Fruit fly (Drosophila melanogaster) whole organism, embryonic: ENCODE results near the gene Ak3.

ENCODE experiments used
- CG10565 ChIP-seq: fragments of 200-800 bp; sonication (Bioruptor generic); optimal IDR thresholded peaks from 3 replicates; lab custom pipeline; 2016; ENCODE audit warnings: missing biosample characterization, mild to moderate bottlenecking, missing genetic modification characterization
- CG10959 ChIP-seq: fragments of 200-800 bp; sonication (Bioruptor generic); IDR thresholded peaks from 2 replicates; pipeline ENCODE4 v1.3.6; 2022; ENCODE audit warnings: missing biosample characterization, missing genetic modification characterization
- CG11504 ChIP-seq: fragments of 200-800 bp; sonication (Bioruptor generic); optimal IDR thresholded peaks from 3 replicates; lab custom pipeline; 2019; ENCODE audit warnings: missing biosample characterization, mild to moderate bottlenecking, missing genetic modification characterization, moderate library complexity
- CG11696 ChIP-seq: fragments of 200-800 bp; sonication (Bioruptor generic); IDR thresholded peaks from 2 replicates; pipeline ENCODE4 v1.3.6; 2022; ENCODE audit warnings: missing biosample characterization, missing genetic modification characterization
- CG1233 ChIP-seq: fragments of 200-800 bp; sonication (Bioruptor generic); optimal IDR thresholded peaks from 4 replicates; lab custom pipeline; 2018; ENCODE audit warnings: missing biosample characterization, mild to moderate bottlenecking, missing genetic modification characterization
- CG12391 ChIP-seq: fragments of 200-800 bp; sonication (Bioruptor generic); optimal IDR thresholded peaks from 3 replicates; lab custom pipeline; 2018; ENCODE audit warnings: missing biosample characterization, mild to moderate bottlenecking, missing genetic modification characterization, moderate library complexity
- CG14014 ChIP-seq: fragments of 200-800 bp; sonication (Bioruptor generic); IDR thresholded peaks from 2 replicates; pipeline ENCODE4 v1.3.6; 2022; ENCODE audit warnings: missing biosample characterization, missing genetic modification characterization
- CG1602 ChIP-seq: fragments of 200-800 bp; sonication (Bioruptor generic); optimal IDR thresholded peaks from 3 replicates; lab custom pipeline; 2016; ENCODE audit warnings: missing biosample characterization, missing genetic modification characterization
- CG17359 ChIP-seq: fragments of 200-800 bp; sonication (Bioruptor generic); optimal IDR thresholded peaks from 3 replicates; lab custom pipeline; 2018; ENCODE audit warnings: missing biosample characterization, mild to moderate bottlenecking, missing genetic modification characterization, moderate library complexity
- CG1832 ChIP-seq: fragments of 200-800 bp; sonication (Bioruptor generic); optimal IDR thresholded peaks from 2 replicates; lab custom pipeline; 2017; ENCODE audit warnings: missing biosample characterization, mild to moderate bottlenecking, missing genetic modification characterization, inconsistent platforms
- CG18619 ChIP-seq: fragments of 200-800 bp; sonication (Bioruptor generic); optimal IDR thresholded peaks from 3 replicates; lab custom pipeline; 2017; ENCODE audit warnings: missing biosample characterization, mild to moderate bottlenecking, missing genetic modification characterization
- CG2678 ChIP-seq: fragments of 200-800 bp; sonication (Bioruptor generic); optimal IDR thresholded peaks from 3 replicates; lab custom pipeline; 2019; ENCODE audit warnings: missing biosample characterization, mild to moderate bottlenecking, missing genetic modification characterization, moderate library complexity
- CG4820 ChIP-seq: fragments of 200-800 bp; sonication (Bioruptor generic); optimal IDR thresholded peaks from 3 replicates; lab custom pipeline; 2016; ENCODE audit warnings: missing biosample characterization, missing genetic modification characterization
- CG7357 ChIP-seq: fragments of 200-800 bp; sonication (Bioruptor generic); IDR thresholded peaks from 3 replicates; pipeline ENCODE4 v1.3.6; 2022; ENCODE audit warnings: missing biosample characterization, missing genetic modification characterization
- CG9727 ChIP-seq: fragments of 200-800 bp; sonication (Bioruptor generic); optimal IDR thresholded peaks from 3 replicates; lab custom pipeline; 2017; ENCODE audit warnings: missing biosample characterization, mild to moderate bottlenecking, missing genetic modification characterization
- CG9876 ChIP-seq: fragments of 200-800 bp; sonication (Bioruptor generic); optimal IDR thresholded peaks from 2 replicates; lab custom pipeline; 2016; ENCODE audit warnings: missing biosample characterization, missing genetic modification characterization
- D ChIP-seq, 2 experiments: fragments of 200-800 bp in 1 of 2; fragments of >200 bp in 1 of 2; sonication (Bioruptor generic) in 1 of 2; optimal IDR thresholded peaks; 2 replicates in 1 of 2; 3 replicates in 1 of 2; lab custom pipeline; 2017; ENCODE audit warnings: mild to moderate bottlenecking in 1 of 2, missing biosample characterization in 1 of 2, missing genetic modification characterization in 1 of 2, missing genetic modification reagents in 1 of 2
- Dek ChIP-seq: fragments of 200-800 bp; sonication (Bioruptor generic); optimal IDR thresholded peaks from 3 replicates; lab custom pipeline; 2019; ENCODE audit warnings: missing biosample characterization, mild to moderate bottlenecking, missing genetic modification characterization, moderate library complexity
- Dll ChIP-seq: fragments of 200-800 bp; sonication (Bioruptor generic); IDR thresholded peaks from 4 replicates; pipeline ENCODE4 v1.3.6; 2022; ENCODE audit warnings: missing biosample characterization, missing genetic modification characterization; ENCODE audit not compliant: partially characterized antibody
- Gsc ChIP-seq: fragments of 200-800 bp; sonication (Bioruptor generic); IDR thresholded peaks from 2 replicates; pipeline ENCODE4 v1.3.6; 2022; ENCODE audit warnings: missing biosample characterization, missing genetic modification characterization
- H15 ChIP-seq: fragments of 200-800 bp; sonication (Bioruptor generic); IDR thresholded peaks from 3 replicates; pipeline ENCODE4 v1.3.6; 2022; ENCODE audit warnings: missing biosample characterization, missing genetic modification characterization
- HLH4C ChIP-seq: fragments of 200-800 bp; sonication (Bioruptor generic); IDR thresholded peaks from 3 replicates; pipeline ENCODE4 v1.3.6; 2022; ENCODE audit warnings: missing biosample characterization, missing genetic modification characterization; ENCODE audit not compliant: partially characterized antibody
- Hr39 ChIP-seq: fragments of >200 bp; optimal IDR thresholded peaks from 2 replicates; lab custom pipeline; 2017
- MESR4 ChIP-seq: fragments of 200-800 bp; sonication (Bioruptor generic); optimal IDR thresholded peaks from 2 replicates; lab custom pipeline; 2018; ENCODE audit warnings: missing biosample characterization, mild to moderate bottlenecking, missing genetic modification characterization, moderate library complexity
- Ptx1 ChIP-seq: fragments of 200-800 bp; sonication (Bioruptor generic); IDR thresholded peaks from 2 replicates; pipeline ENCODE4 v1.3.6; 2022; ENCODE audit warnings: missing biosample characterization, missing genetic modification characterization
- Spps ChIP-seq: fragments of 200-800 bp; sonication (Bioruptor generic); optimal IDR thresholded peaks from 2 replicates; lab custom pipeline; 2018; ENCODE audit warnings: missing biosample characterization, mild to moderate bottlenecking, missing genetic modification characterization
- Sry-β ChIP-seq: fragments of 200-800 bp; sonication (Bioruptor generic); optimal IDR thresholded peaks from 2 replicates; lab custom pipeline; 2018; ENCODE audit warnings: missing biosample characterization, mild to moderate bottlenecking, missing genetic modification characterization, moderate library complexity
- Vsx1 ChIP-seq: fragments of 200-800 bp; sonication (Bioruptor generic); optimal IDR thresholded peaks from 2 replicates; lab custom pipeline; 2017; ENCODE audit warnings: missing biosample characterization, mild to moderate bottlenecking, missing genetic modification characterization, missing genetic modification reagents
- ato ChIP-seq: fragments of 200-800 bp; sonication (Bioruptor generic); IDR thresholded peaks from 2 replicates; pipeline ENCODE4 v1.3.6; 2022; ENCODE audit warnings: missing biosample characterization, missing genetic modification characterization; ENCODE audit not compliant: partially characterized antibody
- az2 ChIP-seq: fragments of 200-800 bp; sonication (Bioruptor generic); optimal IDR thresholded peaks from 3 replicates; lab custom pipeline; 2016; ENCODE audit warnings: missing biosample characterization, missing genetic modification characterization
- bsh ChIP-seq, 2 experiments: fragments of 200-800 bp; sonication (Bioruptor generic); optimal IDR thresholded peaks; 2 replicates each; lab custom pipeline; 2017 to 2018; ENCODE audit warnings: mild to moderate bottlenecking in 2 of 2, missing biosample characterization in 2 of 2, missing genetic modification characterization in 2 of 2, moderate library complexity in 1 of 2
- cas ChIP-seq: fragments of 200-800 bp; sonication (Bioruptor generic); IDR thresholded peaks from 2 replicates; pipeline ENCODE4 v1.3.6; 2022; ENCODE audit warnings: missing biosample characterization, missing genetic modification characterization
- caup ChIP-seq: fragments of 200-800 bp; sonication (Bioruptor generic); optimal IDR thresholded peaks from 3 replicates; lab custom pipeline; 2017; ENCODE audit warnings: missing biosample characterization, mild to moderate bottlenecking, missing genetic modification characterization, moderate library complexity; ENCODE audit not compliant: severe bottlenecking
- chinmo ChIP-seq: fragments of 200-800 bp; sonication (Bioruptor generic); IDR thresholded peaks from 4 replicates; pipeline ENCODE4 v1.3.6; 2022; ENCODE audit warnings: missing biosample characterization, missing genetic modification characterization; ENCODE audit not compliant: partially characterized antibody
- crc ChIP-seq: fragments of 200-800 bp; sonication (Bioruptor generic); optimal IDR thresholded peaks from 2 replicates; lab custom pipeline; 2016; ENCODE audit warnings: missing biosample characterization, missing genetic modification characterization
- disco-r ChIP-seq: fragments of 200-800 bp; sonication (Bioruptor generic); optimal IDR thresholded peaks from 2 replicates; lab custom pipeline; 2016; ENCODE audit warnings: missing biosample characterization, missing genetic modification characterization
- fd3F ChIP-seq: fragments of 200-800 bp; sonication (Bioruptor generic); optimal IDR thresholded peaks from 2 replicates; lab custom pipeline; 2018; ENCODE audit warnings: missing biosample characterization, mild to moderate bottlenecking, missing genetic modification characterization, moderate library complexity
- fd96Cb ChIP-seq: fragments of 200-800 bp; sonication (Bioruptor generic); optimal IDR thresholded peaks from 2 replicates; lab custom pipeline; 2018; ENCODE audit warnings: missing biosample characterization, mild to moderate bottlenecking, missing genetic modification characterization, moderate library complexity
- her ChIP-seq: fragments of 200-800 bp; sonication (Bioruptor generic); optimal IDR thresholded peaks from 2 replicates; lab custom pipeline; 2016; ENCODE audit warnings: missing biosample characterization, missing genetic modification characterization
- jigr1 ChIP-seq: fragments of 200-800 bp; sonication (Bioruptor generic); IDR thresholded peaks from 3 replicates; pipeline ENCODE4 v1.3.6; 2022; ENCODE audit warnings: missing biosample characterization, missing genetic modification characterization
- jumu ChIP-seq: fragments of 200-800 bp; sonication (Bioruptor generic); optimal IDR thresholded peaks from 3 replicates; lab custom pipeline; 2016; ENCODE audit warnings: missing biosample characterization, missing genetic modification characterization
- kah ChIP-seq: fragments of 200-800 bp; sonication (Bioruptor generic); optimal IDR thresholded peaks from 2 replicates; lab custom pipeline; 2018; ENCODE audit warnings: missing biosample characterization, mild to moderate bottlenecking, missing genetic modification characterization
- nom ChIP-seq: fragments of 200-800 bp; sonication (Bioruptor generic); optimal IDR thresholded peaks from 2 replicates; lab custom pipeline; 2017; ENCODE audit warnings: missing biosample characterization, missing genetic modification characterization, mild to moderate bottlenecking, moderate library complexity, missing genetic modification reagents
- pho ChIP-seq: fragments of 200-800 bp; sonication (Bioruptor generic); optimal IDR thresholded peaks from 2 replicates; lab custom pipeline; 2016; ENCODE audit warnings: missing biosample characterization, missing genetic modification characterization
- pros ChIP-seq: fragments of 200-800 bp; sonication (Bioruptor generic); optimal IDR thresholded peaks from 3 replicates; lab custom pipeline; 2019; ENCODE audit warnings: missing biosample characterization, mild to moderate bottlenecking, missing genetic modification characterization, moderate library complexity
- sima ChIP-seq: fragments of 200-800 bp; sonication (Bioruptor generic); optimal IDR thresholded peaks from 2 replicates; lab custom pipeline; 2016; ENCODE audit warnings: missing biosample characterization, missing genetic modification characterization
- ttk ChIP-seq: fragments of 200-800 bp; sonication (Bioruptor generic); IDR thresholded peaks from 2 replicates; pipeline ENCODE4 v2.1.2; 2022; ENCODE audit warnings: missing biosample characterization, missing genetic modification characterization
- wek ChIP-seq: fragments of 200-800 bp; sonication (Bioruptor generic); optimal IDR thresholded peaks from 3 replicates; lab custom pipeline; 2018; ENCODE audit warnings: missing biosample characterization, mild to moderate bottlenecking, missing genetic modification characterization, moderate library complexity

The Ak3 gene

dm6 chr3R:10888633-10889519 is 512 bp downstream of the Ak3 start (continued):
- TF ChIP-seq CG10959 (GFP tag; lab: Robert Waterston, UW) (no peak), wek (GFP tag; lab: Kevin White, UChicago) (peak; percentile 19), pho (GFP tag; lab: Kevin White, UChicago) (no peak), CG1602 (GFP tag; lab: Kevin White, UChicago) (no peak), cas (GFP tag; lab: Robert Waterston, UW) (no peak), sima (no peak), Dek (tag; lab: Kevin White, UChicago) (no peak), CG18619 (GFP tag; lab: Kevin White, UChicago) (no peak), CG4820 (GFP tag; lab: Kevin White, UChicago) (no peak), MESR4 (GFP tag; lab: Kevin White, UChicago) (no peak), ttk (no peak), CG2678 (tag; lab: Kevin White, UChicago) (peak; percentile 64), CG1233 (GFP tag; lab: Kevin White, UChicago) (no peak), Spps (no peak), fd3F (no peak), D (optimal IDR thresholded peaks at IDR 0.05; lab: Kevin White, UChicago) (no peak), D (GFP tag; optimal IDR thresholded peaks at IDR 0.05; lab: Kevin White, UChicago) (no peak), jigr1 (GFP tag; lab: Robert Waterston, UW) (no peak), CG11504 (peak; percentile 28), CG10565 (GFP tag; lab: Kevin White, UChicago) (no peak), kah (GFP tag; lab: Kevin White, UChicago) (peak; percentile 79), HLH4C (GFP tag; lab: Robert Waterston, UW) (no peak), az2 (GFP tag; lab: Kevin White, UChicago) (no peak), Gsc (GFP tag; lab: Robert Waterston, UW) (no peak), CG12391 (tag; lab: Kevin White, UChicago) (peak; percentile 2), Dll (GFP tag; lab: Robert Waterston, UW) (peak; percentile 57; the same call in 3 of the 4 replicates), CG17359 (peak; percentile 39), nom (GFP tag; lab: Kevin White, UChicago) (peak; percentile 99), caup (GFP tag; lab: Kevin White, UChicago) (peak; percentile 30), H15 (GFP tag; lab: Robert Waterston, UW) (no peak), bsh (GFP tag; optimal IDR thresholded peaks at IDR 0.05; lab: Kevin White, UChicago) (peak; percentile 4 to 82), jumu (GFP tag; lab: Kevin White, UChicago) (no peak), CG14014 (GFP tag; lab: Robert Waterston, UW) (peak; percentile 63; the same call in 1 of the 2 replicates), Sry-β (GFP tag; lab: Kevin White, UChicago) (no peak), Hr39 (lab: Kevin White, UChicago) (no peak), crc (GFP tag; lab: Kevin White, UChicago) (no peak), chinmo (GFP tag; lab: Robert Waterston, UW) (peak; percentile 98), ato (GFP tag; lab: Robert Waterston, UW) (no peak), CG7357 (GFP tag; lab: Robert Waterston, UW) (no peak), CG11696 (GFP tag; lab: Robert Waterston, UW) (peak; percentile 50; the same call in 1 of the 2 replicates), CG1832 (GFP tag; lab: Kevin White, UChicago) (no peak), Ptx1 (GFP tag; lab: Robert Waterston, UW) (no peak; the same call in 1 of the 2 replicates), her (peak; percentile 4), CG9876 (GFP tag; lab: Kevin White, UChicago) (no peak), CG9727 (GFP tag; lab: Kevin White, UChicago) (peak; percentile 23), pros (GFP tag; lab: Kevin White, UChicago) (no peak), disco-r (GFP tag; lab: Kevin White, UChicago) (no peak), Vsx1 (GFP tag; lab: Kevin White, UChicago) (no peak), fd96Cb (tag; lab: Kevin White, UChicago) (no peak)
